Worm (Caenorhabditis elegans) whole organism, L3 larva: ENCODE data around the gene lin-1.

Experiments
- aly-2 ChIP-seq: fragments of 150-350 bp; optimal IDR thresholded peaks from 2 replicates; lab custom pipeline; 2014; ENCODE audit warnings: missing biosample characterization, missing genetic modification characterization
- ceh-28 ChIP-seq: fragments of 150-350 bp; optimal IDR thresholded peaks from 2 replicates; lab custom pipeline; 2014; ENCODE audit warnings: missing biosample characterization, missing genetic modification reagents, missing genetic modification characterization
- ceh-9 ChIP-seq: sonication (generic microtip); optimal IDR thresholded peaks from 2 replicates; lab custom pipeline; 2018; ENCODE audit warnings: missing biosample characterization, missing genetic modification characterization
- egl-27 ChIP-seq: sonication (generic microtip); optimal IDR thresholded peaks from 4 replicates; lab custom pipeline; 2017; ENCODE audit warnings: missing biosample characterization, missing genetic modification reagents, missing genetic modification characterization
- elt-1 ChIP-seq: fragments of 150-350 bp; optimal IDR thresholded peaks from 2 replicates; lab custom pipeline; 2014; ENCODE audit warnings: missing biosample characterization, missing genetic modification characterization
- fkh-10 ChIP-seq: sonication (generic microtip); optimal IDR thresholded peaks from 2 replicates; lab custom pipeline; 2017; ENCODE audit warnings: missing biosample characterization, missing genetic modification reagents, missing genetic modification characterization
- nhr-25 ChIP-seq: sonication (generic microtip); optimal IDR thresholded peaks from 2 replicates; lab custom pipeline; 2017; ENCODE audit warnings: missing biosample characterization, missing genetic modification characterization
- nhr-28 ChIP-seq: fragments of 150-350 bp; optimal IDR thresholded peaks from 2 replicates; lab custom pipeline; 2014; ENCODE audit warnings: missing biosample characterization, missing genetic modification characterization
- nhr-67 ChIP-seq: fragments of 150-350 bp; optimal IDR thresholded peaks from 2 replicates; lab custom pipeline; 2014; ENCODE audit warnings: missing biosample characterization, missing genetic modification characterization
- zag-1 ChIP-seq: fragments of 150-350 bp; optimal IDR thresholded peaks from 2 replicates; lab custom pipeline; 2014; ENCODE audit warnings: missing biosample characterization, missing genetic modification characterization
- ztf-11 ChIP-seq: fragments of 150-350 bp; optimal IDR thresholded peaks from 2 replicates; lab custom pipeline; 2014; ENCODE audit warnings: missing biosample characterization, missing genetic modification characterization

DNA sequence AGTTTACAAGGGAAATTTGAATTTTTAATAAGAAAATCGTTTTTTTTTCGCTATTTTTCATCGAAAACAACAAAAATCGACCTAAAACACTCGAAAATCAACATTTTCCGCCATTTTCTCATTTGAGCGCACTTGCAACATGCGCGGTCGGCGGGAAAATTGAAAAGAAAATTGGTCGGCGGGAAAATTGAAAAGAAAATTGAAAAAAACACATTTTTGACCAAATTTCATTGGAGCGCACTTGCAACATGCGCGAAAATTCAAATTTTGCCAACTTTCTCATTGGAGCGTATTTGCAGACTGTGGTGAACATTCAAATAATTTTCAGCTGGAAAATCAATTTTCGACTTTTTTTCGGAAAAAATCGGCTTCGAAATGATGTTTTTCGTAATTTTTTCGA, 11.5 kb upstream of the lin-1 start:
- TF ChIP-seq egl-27 (tag; lab: Kevin White, UChicago) (no peak), zag-1 (tag; lab: Kevin White, UChicago) (no peak), ceh-28 (tag; lab: Kevin White, UChicago) (no peak), aly-2 (tag; lab: Kevin White, UChicago) (no peak), nhr-28 (tag; lab: Kevin White, UChicago) (no peak), ceh-9 (no peak), ztf-11 (tag; lab: Kevin White, UChicago) (no peak), nhr-67 (tag; lab: Kevin White, UChicago) (no peak), nhr-25 (tag; lab: Kevin White, UChicago) (no peak), fkh-10 (GFP tag; lab: Kevin White, UChicago) (no peak), elt-1 (tag; lab: Kevin White, UChicago) (no peak)
